Worm (Caenorhabditis elegans) whole organism, young adult: ENCODE measurements around the gene nhr-36.

Experiments
- B0261.1 ChIP-seq: sonication (generic microtip); optimal IDR thresholded peaks from 2 replicates; lab custom pipeline; 2016; ENCODE audit warnings: mild to moderate bottlenecking, missing genetic modification characterization, moderate library complexity, missing compliant biosample characterization
- F33H1.4 ChIP-seq: fragments of 200-800 bp; sonication (Bioruptor generic); IDR thresholded peaks from 2 replicates; pipeline ENCODE4 v1.3.6; 2022; ENCODE audit warnings: missing genetic modification reagents, missing genetic modification characterization, missing compliant biosample characterization
- Y79H2A.3 ChIP-seq: fragments of 200-800 bp; sonication (Bioruptor generic); conservative IDR thresholded peaks from 2 replicates; pipeline ENCODE4 v1.3.6; 2022; ENCODE audit warnings: missing genetic modification reagents, missing genetic modification characterization, missing compliant biosample characterization
- bed-2 ChIP-seq: fragments of 200-800 bp; sonication (Bioruptor generic); IDR thresholded peaks from 2 replicates; pipeline ENCODE4 v1.3.6; 2022; ENCODE audit warnings: missing genetic modification reagents, missing genetic modification characterization, missing compliant biosample characterization
- ceh-58 ChIP-seq: fragments of 200-800 bp; sonication (Bioruptor generic); IDR thresholded peaks from 2 replicates; pipeline ENCODE4 v1.3.6; 2022; ENCODE audit warnings: missing genetic modification characterization, missing compliant biosample characterization
- let-526 ChIP-seq: fragments of 200-800 bp; sonication (Bioruptor generic); IDR thresholded peaks from 2 replicates; pipeline ENCODE4 v1.3.6; 2022; ENCODE audit warnings: missing genetic modification reagents, missing genetic modification characterization, missing compliant biosample characterization
- mxl-1 ChIP-seq: sonication (generic microtip); optimal IDR thresholded peaks from 2 replicates; lab custom pipeline; 2016; ENCODE audit warnings: missing genetic modification characterization, missing compliant biosample characterization
- pbrm-1 ChIP-seq: fragments of 200-800 bp; sonication (Bioruptor generic); IDR thresholded peaks from 2 replicates; pipeline ENCODE4 v1.3.6; 2022; ENCODE audit warnings: missing genetic modification reagents, missing genetic modification characterization, missing compliant biosample characterization
- pha-4 ChIP-seq: fragments of 150-350 bp; sonication (generic microtip); optimal IDR thresholded peaks from 2 replicates; lab custom pipeline; 2014; ENCODE audit warnings: missing biosample characterization, missing genetic modification reagents, missing genetic modification characterization
- unc-130 ChIP-seq: sonication (generic microtip); optimal IDR thresholded peaks from 2 replicates; lab custom pipeline; 2016; ENCODE audit warnings: missing genetic modification reagents, missing genetic modification characterization, missing compliant biosample characterization

DNA sequence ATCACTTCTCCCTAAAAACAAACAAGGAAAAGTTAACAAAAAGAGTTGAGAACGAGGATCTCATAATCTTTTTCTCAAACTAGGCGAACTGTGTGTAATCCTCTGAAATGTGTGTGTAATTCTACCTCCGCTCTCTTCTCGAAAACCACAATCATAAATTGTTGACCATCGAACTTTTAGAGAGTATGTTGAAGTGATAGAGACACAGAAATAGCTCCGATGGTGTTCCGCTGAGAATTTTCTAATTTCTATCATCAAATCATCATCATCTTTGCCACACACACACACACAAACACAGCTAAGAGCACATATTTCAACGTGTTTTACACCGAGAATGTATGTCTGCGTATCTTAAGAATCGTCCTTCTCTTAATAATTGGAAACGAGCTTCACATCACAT is 34.2 kb upstream of the nhr-36 start:
- TF ChIP-seq B0261.1 (no peak), Y79H2A.3 (no peak), let-526 (GFP tag; lab: Robert Waterston, UW) (no peak), mxl-1 (tag; lab: Kevin White, UChicago) (no peak), pbrm-1 (GFP tag; lab: Robert Waterston, UW) (no peak), ceh-58 (no peak), bed-2 (no peak), pha-4 (tag; lab: Kevin White, UChicago) (no peak), unc-130 (no peak), F33H1.4 (GFP tag; lab: Robert Waterston, UW) (no peak)
